Fruit fly (Drosophila melanogaster) whole organism: ENCODE results near the gene CG14610.

Source experiments
- CG8478 ChIP-seq: fragments of >200 bp; optimal IDR thresholded peaks from 2 replicates; lab custom pipeline; 2018; ENCODE audit warnings: inconsistent platforms
- Dll ChIP-seq: fragments of >200 bp; optimal IDR thresholded peaks from 2 replicates; lab custom pipeline; 2017
- EcR ChIP-seq, 2 experiments: fragments of >200 bp; optimal IDR thresholded peaks; 2 replicates each; lab custom pipeline; 2017; ENCODE audit warnings: missing biosample characterization in 2 of 2, missing genetic modification characterization in 2 of 2, missing genetic modification reagents in 2 of 2
- pan ChIP-seq: fragments of >200 bp; optimal IDR thresholded peaks from 2 replicates; lab custom pipeline; 2017
- psq ChIP-seq: fragments of >200 bp; optimal IDR thresholded peaks from 2 replicates; lab custom pipeline; 2017
- usp ChIP-seq: fragments of >200 bp; optimal IDR thresholded peaks from 2 replicates; lab custom pipeline; 2017; ENCODE audit warnings: missing biosample characterization, missing genetic modification characterization, mixed read lengths

dm6 chr3R:7162356-7163289 lies 18.5 kb upstream of the CG14610 start, which contains the start of gene sas:
- TF ChIP-seq CG8478 (lab: Kevin White, UChicago) (no peak), EcR (GFP tag; optimal IDR thresholded peaks at IDR 0.05; lab: Kevin White, UChicago) (peak in 1 of 2 experiments; percentile 64), usp (GFP tag; lab: Kevin White, UChicago) (no peak), psq (lab: Kevin White, UChicago) (no peak), Dll (lab: Kevin White, UChicago) (peak; percentile 69), pan (lab: Kevin White, UChicago) (no peak)
